Worm (Caenorhabditis elegans): Measurements from ENCODE around the gene C18D11.10.
"Not testable (repeated sequence)": the region's sequence is repeated elsewhere in the genome, so short reads cannot be mapped to it uniquely, and the experiment has no call there.

The C18D11.10 gene

DNA sequence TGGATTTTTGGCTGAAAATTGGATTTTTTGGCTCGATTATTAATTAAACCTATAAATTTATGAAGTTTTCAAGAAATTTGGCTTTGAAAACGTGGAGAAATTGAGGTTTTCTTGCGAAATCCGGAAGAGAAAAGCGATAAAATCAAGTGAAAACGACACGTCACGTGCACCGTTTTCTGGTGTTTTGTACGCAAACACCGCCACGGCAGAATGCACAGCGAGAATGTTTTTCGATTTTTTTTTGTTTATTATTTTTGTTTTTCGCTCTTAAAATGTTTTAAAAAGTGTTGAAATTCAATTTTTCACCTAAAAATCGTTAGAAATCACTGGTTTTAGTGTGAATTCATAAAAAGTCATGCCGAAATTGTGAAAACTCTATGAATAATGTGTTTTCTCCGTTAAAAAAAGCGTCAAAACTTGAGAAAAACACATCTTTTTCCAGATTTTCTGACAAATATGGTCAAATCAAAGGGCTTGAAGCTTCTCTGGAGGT, 33.0 kb upstream of the C18D11.10 start, which contains the start of gene immp-1 (continued):
- TF ChIP-seq nhr-77 (tag; optimal IDR thresholded peaks at IDR 0.05) (no peak), ama-1 (optimal IDR thresholded peaks at IDR 0.05) (no peak), ztf-11 (tag; optimal IDR thresholded peaks at IDR 0.05) (no peak), nhr-10 (tag; optimal IDR thresholded peaks at IDR 0.05) (no peak), nhr-237 (tag; optimal IDR thresholded peaks at IDR 0.05) (no peak), aly-2 (tag; optimal IDR thresholded peaks at IDR 0.05) (no peak), elt-1 (tag; optimal IDR thresholded peaks at IDR 0.05) (no peak), zag-1 (tag; optimal IDR thresholded peaks at IDR 0.05) (no peak)

DNA sequence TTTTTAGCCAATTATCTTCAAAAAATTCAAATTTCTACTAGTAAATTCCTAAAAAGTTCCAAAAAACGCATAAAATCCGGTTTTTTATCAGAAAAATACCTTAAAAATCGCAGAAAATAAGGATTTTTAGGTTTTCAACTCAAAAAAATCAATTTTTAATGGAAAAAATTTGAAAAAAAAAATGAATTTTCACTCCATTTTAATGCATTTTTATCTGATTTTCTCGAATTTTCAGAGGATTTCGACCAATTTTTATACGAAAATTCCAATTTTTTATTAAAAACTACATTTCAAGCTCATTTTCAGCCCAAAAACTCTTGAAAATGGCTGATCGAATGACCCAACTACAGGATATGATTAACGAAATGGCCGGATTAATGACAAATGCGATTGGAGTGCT, 30.2 kb upstream of the C18D11.10 start, which contains the start of gene mdt-21:
Gene mdt-21 (plus strand): TSS at position 301 of the 400 bp plus-strand sequence.
- TF ChIP-seq lin-39 (tag; optimal IDR thresholded peaks at IDR 0.05) (no peak), zag-1 (tag; optimal IDR thresholded peaks at IDR 0.05) (no peak), ceh-16 (tag; optimal IDR thresholded peaks at IDR 0.05) (no peak), crh-2 (tag; optimal IDR thresholded peaks at IDR 0.05) (no peak), elt-3 (tag; optimal IDR thresholded peaks at IDR 0.05) (no peak), nhr-23 (tag; optimal IDR thresholded peaks at IDR 0.05) (no peak), skn-1 (tag; optimal IDR thresholded peaks at IDR 0.05) (no peak)

DNA sequence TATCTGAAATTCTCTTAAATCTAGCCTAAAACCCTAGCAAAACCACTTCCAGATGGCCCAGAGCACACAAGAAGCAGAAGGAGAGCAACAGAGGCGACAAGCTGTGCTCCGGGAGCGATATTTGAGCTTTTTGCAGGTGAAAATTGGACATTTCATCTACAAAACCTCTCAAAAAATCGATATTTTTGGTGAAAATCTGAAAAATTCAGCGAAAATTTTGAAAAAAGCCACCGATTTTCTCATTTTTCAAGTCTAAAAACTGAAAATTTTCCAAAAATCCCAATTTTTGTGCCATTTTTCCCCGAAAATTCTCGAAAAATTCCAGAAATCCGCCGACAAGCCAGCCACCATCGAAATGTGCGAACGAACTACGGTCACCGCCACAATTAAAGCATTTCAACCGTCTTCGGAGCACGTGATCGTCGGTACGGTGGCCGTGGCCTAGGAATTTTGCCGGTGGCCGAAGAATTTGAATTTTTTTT, 27.3 kb upstream of the C18D11.10 start, which contains the start of gene C24H11.5:
Gene C24H11.5 (plus strand): TSS at position 51 of the 482 bp plus-strand sequence.
- TF ChIP-seq elt-3 (tag; optimal IDR thresholded peaks at IDR 0.05), result no peak
- no peak for TF ChIP-seq ama-1 (optimal IDR thresholded peaks at IDR 0.05)

DNA sequence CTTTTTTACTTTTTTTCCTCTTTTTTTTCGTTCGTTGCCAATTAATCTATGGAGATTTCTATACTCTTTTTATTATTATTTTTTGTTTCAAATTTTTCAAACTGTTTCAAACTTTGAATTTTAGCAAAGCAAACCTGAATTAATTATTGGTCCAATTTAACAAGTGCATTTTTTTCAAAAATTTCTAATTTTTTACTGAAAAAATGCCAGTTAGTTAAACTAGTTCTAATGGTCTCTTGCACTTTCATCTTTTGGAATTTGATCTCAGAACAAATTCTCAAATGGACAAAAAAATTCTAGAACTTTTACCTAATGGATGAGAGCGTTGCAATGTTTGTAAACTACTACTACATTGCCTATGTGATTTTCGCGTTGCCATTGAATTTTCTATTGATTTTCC, 25.7 kb upstream of the C18D11.10 start, which contains the start of gene srd-74:
Gene srd-74 (plus strand): TSS at position 301 of the 400 bp plus-strand sequence.
- TF ChIP-seq ztf-1 (GFP tag; conservative IDR thresholded peaks at IDR 0.05) (no peak), ztf-11 (tag; optimal IDR thresholded peaks at IDR 0.05) (no peak), C34F6.9 (tag; optimal IDR thresholded peaks at IDR 0.05) (no peak), ztf-4 (tag; optimal IDR thresholded peaks at IDR 0.05) (no peak), sma-3 (GFP tag; optimal IDR thresholded peaks at IDR 0.05) (no peak), snpc-4 (tag; optimal IDR thresholded peaks at IDR 0.05) (no peak), mdl-1 (tag; optimal IDR thresholded peaks at IDR 0.05) (no peak), R02D3.7 (tag; optimal IDR thresholded peaks at IDR 0.05) (no peak), crh-2 (tag; optimal IDR thresholded peaks at IDR 0.05) (no peak), fos-1 (tag; optimal IDR thresholded peaks at IDR 0.05) (no peak), lin-13 (GFP tag; optimal IDR thresholded peaks at IDR 0.05) (no peak), aly-2 (tag; optimal IDR thresholded peaks at IDR 0.05) (no peak)

DNA sequence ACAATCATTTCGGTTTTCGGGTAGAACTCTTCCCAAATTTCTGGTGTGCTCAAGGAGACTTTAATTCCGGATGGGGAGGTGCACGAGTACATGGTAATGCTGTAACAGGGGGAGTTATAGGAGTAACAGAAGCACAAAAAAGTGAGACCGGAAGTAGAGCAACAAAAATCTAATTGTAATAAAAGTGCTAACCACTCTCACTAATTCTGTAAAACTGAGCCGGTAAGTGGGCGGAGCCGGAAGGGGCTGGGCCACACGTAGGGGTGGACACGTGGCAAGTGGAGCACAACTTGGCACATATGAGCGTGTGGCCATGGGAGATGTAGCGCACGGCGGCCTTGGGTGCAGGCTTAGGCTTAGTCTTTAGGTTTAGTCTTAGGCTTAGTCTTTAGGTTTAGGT, 21.6 kb upstream of the C18D11.10 start, which contains the start of gene tbx-38:
Gene tbx-38 (minus strand): TSS at position 101 of the 400 bp plus-strand sequence.
- TF ChIP-seq alr-1 (tag; optimal IDR thresholded peaks at IDR 0.05), result no peak
- no peak for TF ChIP-seq R02D3.7 (tag; optimal IDR thresholded peaks at IDR 0.05)
- TF ChIP-seq mbf-1 (tag; optimal IDR thresholded peaks at IDR 0.05), result no peak
- TF ChIP-seq aly-2 (tag; optimal IDR thresholded peaks at IDR 0.05), result no peak
- TF ChIP-seq lin-11 (tag; optimal IDR thresholded peaks at IDR 0.05), result no peak
- TF ChIP-seq Y55F3AM.14 (GFP tag; optimal IDR thresholded peaks at IDR 0.05), result no peak
- no peak for TF ChIP-seq skn-1 (tag; optimal IDR thresholded peaks at IDR 0.05)
- no peak for TF ChIP-seq lin-13 (GFP tag; optimal IDR thresholded peaks at IDR 0.05)
- TF ChIP-seq gmeb-1 (tag; optimal IDR thresholded peaks at IDR 0.05), result no peak
- no peak for TF ChIP-seq sem-4 (tag; optimal IDR thresholded peaks at IDR 0.05)
- TF ChIP-seq crh-2 (tag; optimal IDR thresholded peaks at IDR 0.05), result no peak
- TF ChIP-seq lin-39 (tag; optimal IDR thresholded peaks at IDR 0.05), result no peak
- no peak for TF ChIP-seq mdl-1 (tag; optimal IDR thresholded peaks at IDR 0.05)
- TF ChIP-seq ceh-16 (tag; optimal IDR thresholded peaks at IDR 0.05), result no peak
- no peak for TF ChIP-seq unc-39 (tag; optimal IDR thresholded peaks at IDR 0.05)
- no peak for TF ChIP-seq snpc-4 (tag; optimal IDR thresholded peaks at IDR 0.05)
- TF ChIP-seq nhr-21 (tag; optimal IDR thresholded peaks at IDR 0.05), result no peak
- no peak for TF ChIP-seq C34F6.9 (tag; optimal IDR thresholded peaks at IDR 0.05)
- no peak for TF ChIP-seq zag-1 (tag; optimal IDR thresholded peaks at IDR 0.05)
- TF ChIP-seq unc-62 (GFP tag; optimal IDR thresholded peaks at IDR 0.05), result no peak

DNA sequence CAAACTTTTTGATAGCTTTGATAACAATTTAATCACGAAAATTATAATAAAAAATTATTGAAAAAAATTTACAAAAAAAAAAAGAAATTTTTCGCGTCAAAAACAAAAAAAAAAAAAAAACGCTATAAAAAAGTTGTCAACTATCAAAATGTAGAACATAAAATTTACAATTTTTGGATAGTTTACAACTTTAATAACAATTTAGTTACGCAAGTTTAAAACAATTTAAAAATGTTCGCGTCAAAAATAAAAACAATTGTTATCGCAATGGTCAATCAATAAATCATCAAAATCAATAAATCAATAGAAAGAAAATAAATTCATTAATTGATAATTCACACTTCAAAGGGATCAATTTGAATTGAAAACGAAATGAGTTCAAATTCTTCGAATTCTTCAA, 20.1 kb upstream of the C18D11.10 start, which contains the start of gene C24H11.1:
Gene C24H11.1 (plus strand): TSS at position 301 of the 400 bp plus-strand sequence.
- TF ChIP-seq nhr-11 (tag; optimal IDR thresholded peaks at IDR 0.05); R02D3.7 (tag; optimal IDR thresholded peaks at IDR 0.05); ztf-1 (GFP tag; conservative IDR thresholded peaks at IDR 0.05): not testable (repeated sequence)
